Fruit fly (Drosophila melanogaster): ENCODE data around the gene CG45413.

The CG45413 gene

dm6 chr3L:6978030-6978683, 46.4 kb upstream of the CG45413 start (continued):
- no peak for TF ChIP-seq Usf (GFP tag; optimal IDR thresholded peaks at IDR 0.05)
- no peak for TF ChIP-seq CG16815 (GFP tag; optimal IDR thresholded peaks at IDR 0.05)
- no peak for TF ChIP-seq tup (GFP tag; optimal IDR thresholded peaks at IDR 0.05)
- no peak for TF ChIP-seq vnd (GFP tag; IDR thresholded peaks at IDR 0.05; ENCODE audit: partially characterized antibody)
- 0 out of 3 replicates have a peak, but pooled peaks have one; percentile 29 for TF ChIP-seq dysf (GFP tag; IDR thresholded peaks at IDR 0.05)
- TF ChIP-seq TFAM (GFP tag; optimal IDR thresholded peaks at IDR 0.05): no peak
- TF ChIP-seq unpg (GFP tag; optimal IDR thresholded peaks at IDR 0.05): no peak
- TF ChIP-seq CG4404 (GFP tag; IDR thresholded peaks at IDR 0.05): peak; percentile 44; the same call in 1 of the 2 replicates
- TF ChIP-seq Sox100B (GFP tag; optimal IDR thresholded peaks at IDR 0.05): no peak
- TF ChIP-seq schlank (tag; optimal IDR thresholded peaks at IDR 0.05): no peak
- TF ChIP-seq Eip74EF (GFP tag; optimal IDR thresholded peaks at IDR 0.05): no peak
- peak; percentile 23 for TF ChIP-seq jumu (GFP tag; optimal IDR thresholded peaks at IDR 0.05)
- TF ChIP-seq CG14667 (GFP tag; IDR thresholded peaks at IDR 0.05): peak; percentile 41; the same call in 1 of the 2 replicates
- TF ChIP-seq CG18599 (GFP tag; optimal IDR thresholded peaks at IDR 0.05): no peak
- TF ChIP-seq YL-1 (GFP tag; optimal IDR thresholded peaks at IDR 0.05): no peak
- no peak for TF ChIP-seq CG9932 (GFP tag; IDR thresholded peaks at IDR 0.05)
- TF ChIP-seq CG8924 (tag; optimal IDR thresholded peaks at IDR 0.05): no peak
- TF ChIP-seq gem (tag; optimal IDR thresholded peaks at IDR 0.05): peak; percentile 39
- TF ChIP-seq CG15514 (GFP tag; optimal IDR thresholded peaks at IDR 0.05): no peak
- peak; percentile 31 for TF ChIP-seq Oli (tag; optimal IDR thresholded peaks at IDR 0.05)
- no peak for TF ChIP-seq chinmo (GFP tag; IDR thresholded peaks at IDR 0.05; ENCODE audit: partially characterized antibody)
- no peak for TF ChIP-seq ind (GFP tag; optimal IDR thresholded peaks at IDR 0.05)
- TF ChIP-seq p53 (GFP tag; optimal IDR thresholded peaks at IDR 0.05): no peak
- no peak for TF ChIP-seq tin (GFP tag; optimal IDR thresholded peaks at IDR 0.05)
- no peak for TF ChIP-seq CG14965 (GFP tag; optimal IDR thresholded peaks at IDR 0.05; ENCODE audit: borderline replicate concordance)
- no peak for TF ChIP-seq trem (tag; optimal IDR thresholded peaks at IDR 0.05)
- TF ChIP-seq Dfd (GFP tag; optimal IDR thresholded peaks at IDR 0.05): no peak
- no peak for TF ChIP-seq croc (GFP tag; conservative IDR thresholded peaks at IDR 0.05)
- TF ChIP-seq Hr78 (GFP tag; optimal IDR thresholded peaks at IDR 0.05): peak in 1 of 2 experiments; percentile 12
- no peak for TF ChIP-seq bcd (GFP tag; optimal IDR thresholded peaks at IDR 0.05)
- TF ChIP-seq Xrp1 (GFP tag; IDR thresholded peaks at IDR 0.05): peak; percentile 31; the same call in 1 of the 2 replicates
- TF ChIP-seq CG6813 (GFP tag; optimal IDR thresholded peaks at IDR 0.05): no peak
- no peak for TF ChIP-seq Atf6 (GFP tag; IDR thresholded peaks at IDR 0.05)
- no peak for TF ChIP-seq wek (GFP tag; optimal IDR thresholded peaks at IDR 0.05)
- no peak for TF ChIP-seq Deaf1 (tag; optimal IDR thresholded peaks at IDR 0.05)
- TF ChIP-seq CG10366 (GFP tag; IDR thresholded peaks at IDR 0.05): no peak
- TF ChIP-seq gro (GFP tag; optimal IDR thresholded peaks at IDR 0.05): no peak
- TF ChIP-seq ERR (GFP tag; optimal IDR thresholded peaks at IDR 0.05): no peak
- TF ChIP-seq lola (GFP tag; optimal IDR thresholded peaks at IDR 0.05): peak in 1 of 3 experiments; percentile 47
- TF ChIP-seq so (GFP tag; IDR thresholded peaks at IDR 0.05): no peak
- TF ChIP-seq CG14050 (GFP tag; IDR thresholded peaks at IDR 0.05): no peak
- TF ChIP-seq Dref (GFP tag; IDR thresholded peaks at IDR 0.05): no peak
- TF ChIP-seq CG12299 (tag; optimal IDR thresholded peaks at IDR 0.05): no peak
- TF ChIP-seq Sry-δ (GFP tag; optimal IDR thresholded peaks at IDR 0.05): no peak
- TF ChIP-seq CG12659 (GFP tag; optimal IDR thresholded peaks at IDR 0.05): no peak
- TF ChIP-seq slp2 (GFP tag; optimal IDR thresholded peaks at IDR 0.05): peak; percentile 13
- TF ChIP-seq lab (GFP tag; optimal IDR thresholded peaks at IDR 0.05): no peak
- no peak for TF ChIP-seq her (GFP tag; optimal IDR thresholded peaks at IDR 0.05)
- TF ChIP-seq Awh (GFP tag; IDR thresholded peaks at IDR 0.05): no peak

Measured in whole organism, embryonic.